Worm (Caenorhabditis elegans) whole organism, L3 larva: Measurements from ENCODE around the gene F53E2.2.

Experiments used
- R02D3.7 ChIP-seq: fragments of 150-350 bp; optimal IDR thresholded peaks from 2 replicates; lab custom pipeline; 2014; ENCODE audit warnings: missing biosample characterization, missing genetic modification characterization
- ZK546.5 ChIP-seq: sonication (generic microtip); optimal IDR thresholded peaks from 2 replicates; lab custom pipeline; 2017; ENCODE audit warnings: missing biosample characterization, missing genetic modification characterization
- aly-2 ChIP-seq: fragments of 150-350 bp; optimal IDR thresholded peaks from 2 replicates; lab custom pipeline; 2014; ENCODE audit warnings: missing biosample characterization, missing genetic modification characterization
- ama-1 ChIP-seq: fragments of 150-350 bp; optimal IDR thresholded peaks from 2 replicates; lab custom pipeline; 2018
- ceh-82 ChIP-seq: fragments of 150-350 bp; optimal IDR thresholded peaks from 2 replicates; lab custom pipeline; 2014; ENCODE audit warnings: missing biosample characterization, missing genetic modification characterization
- ceh-9 ChIP-seq: sonication (generic microtip); optimal IDR thresholded peaks from 2 replicates; lab custom pipeline; 2018; ENCODE audit warnings: missing biosample characterization, missing genetic modification characterization
- daf-12 ChIP-seq: fragments of 150-350 bp; optimal IDR thresholded peaks from 2 replicates; lab custom pipeline; 2014; ENCODE audit warnings: missing biosample characterization, missing genetic modification reagents, missing genetic modification characterization
- egl-5 ChIP-seq: fragments of 150-350 bp; optimal IDR thresholded peaks from 2 replicates; lab custom pipeline; 2017; ENCODE audit warnings: missing biosample characterization, missing genetic modification reagents, missing genetic modification characterization, inconsistent platforms
- elt-1 ChIP-seq: fragments of 150-350 bp; optimal IDR thresholded peaks from 2 replicates; lab custom pipeline; 2014; ENCODE audit warnings: missing biosample characterization, missing genetic modification characterization
- elt-2 ChIP-seq: sonication (generic microtip); optimal IDR thresholded peaks from 2 replicates; lab custom pipeline; 2016; ENCODE audit warnings: missing genetic modification reagents, mild to moderate bottlenecking, missing genetic modification characterization, missing compliant biosample characterization
- elt-3 ChIP-seq, 3 experiments: fragments of 150-350 bp in 1 of 3; sonication (generic microtip) in 2 of 3; optimal IDR thresholded peaks; 2 replicates in 2 of 3; 4 replicates in 1 of 3; lab custom pipeline; 2014 to 2017; ENCODE audit warnings: missing biosample characterization in 3 of 3, missing genetic modification characterization in 3 of 3
- eor-1 ChIP-seq, 2 experiments: fragments of 150-350 bp; optimal IDR thresholded peaks; 2 replicates each; lab custom pipeline; 2014 to 2018; ENCODE audit warnings: missing biosample characterization in 2 of 2, missing genetic modification characterization in 2 of 2
- fkh-10 ChIP-seq: sonication (generic microtip); optimal IDR thresholded peaks from 2 replicates; lab custom pipeline; 2017; ENCODE audit warnings: missing biosample characterization, missing genetic modification reagents, missing genetic modification characterization
- fkh-2 ChIP-seq: fragments of 150-350 bp; optimal IDR thresholded peaks from 2 replicates; lab custom pipeline; 2014; ENCODE audit warnings: missing biosample characterization, missing genetic modification reagents, missing genetic modification characterization
- fos-1 ChIP-seq: fragments of 150-350 bp; optimal IDR thresholded peaks from 2 replicates; lab custom pipeline; 2014; ENCODE audit warnings: missing biosample characterization, missing genetic modification characterization
- hmg-11 ChIP-seq: sonication (generic microtip); optimal IDR thresholded peaks from 2 replicates; lab custom pipeline; 2016; ENCODE audit warnings: missing genetic modification characterization, missing compliant biosample characterization
- jun-1 ChIP-seq: fragments of 150-350 bp; optimal IDR thresholded peaks from 2 replicates; lab custom pipeline; 2014; ENCODE audit warnings: missing biosample characterization, missing genetic modification reagents, missing genetic modification characterization
- lin-15B ChIP-seq: fragments of 150-350 bp; optimal IDR thresholded peaks from 2 replicates; lab custom pipeline; 2014; ENCODE audit warnings: missing biosample characterization, missing genetic modification characterization
- lsy-12 ChIP-seq: sonication (generic microtip); optimal IDR thresholded peaks from 2 replicates; lab custom pipeline; 2016; ENCODE audit warnings: mild to moderate bottlenecking, missing genetic modification characterization, missing compliant biosample characterization
- mdl-1 ChIP-seq: fragments of 150-350 bp; optimal IDR thresholded peaks from 2 replicates; lab custom pipeline; 2014; ENCODE audit warnings: missing biosample characterization, missing genetic modification characterization
- mml-1 ChIP-seq: fragments of 150-350 bp; sonication (generic microtip); optimal IDR thresholded peaks from 3 replicates; lab custom pipeline; 2014; ENCODE audit warnings: missing biosample characterization, missing genetic modification characterization
- nfya-1 ChIP-seq: sonication (generic microtip); optimal IDR thresholded peaks from 2 replicates; lab custom pipeline; 2017; ENCODE audit warnings: missing genetic modification characterization, mild to moderate bottlenecking, missing compliant biosample characterization, antibody characterized with exemption, moderate library complexity; ENCODE audit not compliant: insufficient read depth
- nhr-11 ChIP-seq: fragments of 150-350 bp; optimal IDR thresholded peaks from 2 replicates; lab custom pipeline; 2014; ENCODE audit warnings: missing biosample characterization, missing genetic modification characterization
- nhr-12 ChIP-seq: fragments of 150-350 bp; optimal IDR thresholded peaks from 2 replicates; lab custom pipeline; 2014; ENCODE audit warnings: missing biosample characterization, missing genetic modification characterization
- nhr-23 ChIP-seq: fragments of 150-350 bp; optimal IDR thresholded peaks from 2 replicates; lab custom pipeline; 2014; ENCODE audit warnings: missing biosample characterization, missing genetic modification reagents, missing genetic modification characterization
- nhr-237 ChIP-seq: fragments of 150-350 bp; optimal IDR thresholded peaks from 2 replicates; lab custom pipeline; 2014; ENCODE audit warnings: missing biosample characterization, missing genetic modification characterization
- nhr-25 ChIP-seq: sonication (generic microtip); optimal IDR thresholded peaks from 2 replicates; lab custom pipeline; 2017; ENCODE audit warnings: missing biosample characterization, missing genetic modification characterization
- nhr-28 ChIP-seq: fragments of 150-350 bp; optimal IDR thresholded peaks from 2 replicates; lab custom pipeline; 2014; ENCODE audit warnings: missing biosample characterization, missing genetic modification characterization
- nhr-43 ChIP-seq: sonication (generic microtip); optimal IDR thresholded peaks from 2 replicates; lab custom pipeline; 2016; ENCODE audit warnings: mild to moderate bottlenecking, missing genetic modification characterization, missing compliant biosample characterization; ENCODE audit not compliant: poor library complexity, severe bottlenecking
- nhr-67 ChIP-seq: fragments of 150-350 bp; optimal IDR thresholded peaks from 2 replicates; lab custom pipeline; 2014; ENCODE audit warnings: missing biosample characterization, missing genetic modification characterization
- nhr-76 ChIP-seq: fragments of 150-350 bp; sonication (generic microtip); optimal IDR thresholded peaks from 5 replicates; lab custom pipeline; 2014; ENCODE audit warnings: missing biosample characterization, missing genetic modification characterization
- nhr-77 ChIP-seq: fragments of 150-350 bp; optimal IDR thresholded peaks from 2 replicates; lab custom pipeline; 2014; ENCODE audit warnings: missing biosample characterization, missing genetic modification characterization
- pha-4 ChIP-seq: fragments of 150-350 bp; optimal IDR thresholded peaks from 2 replicates; lab custom pipeline; 2014; ENCODE audit warnings: missing biosample characterization, missing genetic modification reagents, missing genetic modification characterization
- pqm-1 ChIP-seq: fragments of 150-350 bp; optimal IDR thresholded peaks from 2 replicates; lab custom pipeline; 2017; ENCODE audit warnings: missing biosample characterization, missing genetic modification characterization, inconsistent platforms
- sea-2 ChIP-seq: fragments of 150-350 bp; sonication (generic microtip); optimal IDR thresholded peaks from 4 replicates; lab custom pipeline; 2014; ENCODE audit warnings: missing biosample characterization, missing genetic modification reagents, missing genetic modification characterization
- skn-1 ChIP-seq: fragments of 150-350 bp; optimal IDR thresholded peaks from 2 replicates; lab custom pipeline; 2014; ENCODE audit warnings: missing biosample characterization, missing genetic modification characterization
- snpc-4 ChIP-seq: fragments of 150-350 bp; optimal IDR thresholded peaks from 2 replicates; lab custom pipeline; 2014; ENCODE audit warnings: missing biosample characterization, missing genetic modification characterization
- tbx-2 ChIP-seq: sonication (generic microtip); optimal IDR thresholded peaks from 2 replicates; lab custom pipeline; 2016; ENCODE audit warnings: mild to moderate bottlenecking, missing genetic modification characterization, missing compliant biosample characterization
- unc-39 ChIP-seq: sonication (generic microtip); optimal IDR thresholded peaks from 4 replicates; lab custom pipeline; 2017; ENCODE audit warnings: missing biosample characterization, missing genetic modification characterization
- unc-62 ChIP-seq: fragments of 150-350 bp; sonication (generic microtip); optimal IDR thresholded peaks from 4 replicates; lab custom pipeline; 2014; ENCODE audit warnings: missing biosample characterization, missing genetic modification reagents, missing genetic modification characterization
- zag-1 ChIP-seq: fragments of 150-350 bp; optimal IDR thresholded peaks from 2 replicates; lab custom pipeline; 2014; ENCODE audit warnings: missing biosample characterization, missing genetic modification characterization
- ztf-11 ChIP-seq: fragments of 150-350 bp; optimal IDR thresholded peaks from 2 replicates; lab custom pipeline; 2014; ENCODE audit warnings: missing biosample characterization, missing genetic modification characterization
- ztf-4 ChIP-seq: fragments of 150-350 bp; optimal IDR thresholded peaks from 2 replicates; lab custom pipeline; 2014; ENCODE audit warnings: missing biosample characterization, missing genetic modification characterization

The F53E2.2 gene

ce11 chrV:1467444-1467843 is 7.4 kb upstream of the F53E2.2 start, which contains the start of gene gid-8:
gid-8 (plus strand) TSS chrV:1467744.
- TF ChIP-seq sea-2 (GFP tag; lab: Kevin White, UChicago) (no peak), fkh-2 (tag; lab: Kevin White, UChicago) (no peak), eor-1 (tag; optimal IDR thresholded peaks at IDR 0.05; lab: Kevin White, UChicago) (no peak), ceh-82 (tag; lab: Kevin White, UChicago) (no peak), nhr-77 (tag; lab: Kevin White, UChicago) (no peak), mdl-1 (tag; lab: Kevin White, UChicago) (no peak), nhr-43 (tag; lab: Kevin White, UChicago) (no peak), nhr-11 (tag; lab: Kevin White, UChicago) (no peak), fos-1 (tag; lab: Kevin White, UChicago) (no peak), ZK546.5 (tag; lab: Kevin White, UChicago) (no peak), egl-5 (no peak), pqm-1 (no peak), aly-2 (no peak), unc-39 (no peak), fkh-10 (GFP tag; lab: Kevin White, UChicago) (no peak), hmg-11 (tag; lab: Kevin White, UChicago) (no peak), skn-1 (tag; lab: Kevin White, UChicago) (no peak), pha-4 (tag; lab: Kevin White, UChicago) (no peak), nfya-1 (no peak), elt-3 (tag; optimal IDR thresholded peaks at IDR 0.05; lab: Kevin White, UChicago) (no peak)

ce11 chrV:1468905-1469304 is 6.0 kb upstream of the F53E2.2 start:
- no peak for TF ChIP-seq elt-2 (tag; lab: Kevin White, UChicago)
- TF ChIP-seq skn-1 (tag; lab: Kevin White, UChicago): no peak
- no peak for TF ChIP-seq ztf-11 (tag; lab: Kevin White, UChicago)
- TF ChIP-seq nfya-1: no peak
- no peak for TF ChIP-seq aly-2
- no peak for TF ChIP-seq pha-4 (tag; lab: Kevin White, UChicago)
- no peak for TF ChIP-seq zag-1 (tag; lab: Kevin White, UChicago)
- TF ChIP-seq nhr-23 (tag; lab: Kevin White, UChicago): no peak
- no peak for TF ChIP-seq sea-2 (GFP tag; lab: Kevin White, UChicago)
- no peak for TF ChIP-seq R02D3.7 (tag; lab: Kevin White, UChicago)
- TF ChIP-seq nhr-67: no peak
- no peak for TF ChIP-seq elt-1 (tag; lab: Kevin White, UChicago)
- no peak for TF ChIP-seq tbx-2 (tag; lab: Kevin White, UChicago)
- no peak for TF ChIP-seq daf-12 (tag; lab: Kevin White, UChicago)
- TF ChIP-seq jun-1 (tag; lab: Kevin White, UChicago): no peak
- no peak for TF ChIP-seq ztf-4 (tag; lab: Kevin White, UChicago)
- TF ChIP-seq fkh-2 (tag; lab: Kevin White, UChicago): no peak
- no peak for TF ChIP-seq nhr-43 (tag; lab: Kevin White, UChicago)
- no peak for TF ChIP-seq elt-3 (tag; optimal IDR thresholded peaks at IDR 0.05; lab: Kevin White, UChicago)
- TF ChIP-seq, all 47 proteins: peak for 0

- TF ChIP-seq elt-2 (tag; lab: Kevin White, UChicago) (peak; percentile 27), nhr-43 (tag; lab: Kevin White, UChicago) (peak; percentile 43), nhr-76 (tag; lab: Kevin White, UChicago) (no peak), unc-39 (no peak), pqm-1 (peak; percentile 24), egl-5 (peak; percentile 62), pha-4 (tag; lab: Kevin White, UChicago) (peak; percentile 74), ama-1 (lab: Kevin White, UChicago) (no peak), snpc-4 (peak; percentile 10), ceh-9 (tag; lab: Kevin White, UChicago) (no peak), ztf-4 (tag; lab: Kevin White, UChicago) (no peak), nhr-12 (tag; lab: Kevin White, UChicago) (no peak), fkh-2 (tag; lab: Kevin White, UChicago) (peak; percentile 9), hmg-11 (tag; lab: Kevin White, UChicago) (no peak), aly-2 (no peak), mml-1 (tag; lab: Kevin White, UChicago) (no peak), nfya-1 (peak; percentile 81), skn-1 (tag; lab: Kevin White, UChicago) (peak; percentile 95), unc-62 (no peak), lsy-12 (tag; lab: Kevin White, UChicago) (no peak), nhr-28 (tag; lab: Kevin White, UChicago) (no peak), fkh-10 (GFP tag; lab: Kevin White, UChicago) (peak; percentile 35), fos-1 (tag; lab: Kevin White, UChicago) (no peak), ceh-82 (tag; lab: Kevin White, UChicago) (no peak), mdl-1 (tag; lab: Kevin White, UChicago) (no peak), elt-3 (tag; optimal IDR thresholded peaks at IDR 0.05; lab: Kevin White, UChicago) (no peak), elt-1 (tag; lab: Kevin White, UChicago) (peak; percentile 30), lin-15B (tag; lab: Kevin White, UChicago) (peak; percentile 86), nhr-237 (tag; lab: Kevin White, UChicago) (no peak), nhr-25 (tag; lab: Kevin White, UChicago) (no peak), tbx-2 (tag; lab: Kevin White, UChicago) (no peak), zag-1 (tag; lab: Kevin White, UChicago) (no peak), nhr-11 (tag; lab: Kevin White, UChicago) (no peak)
These were observed 3.6 kb upstream of the F53E2.2 start for ce11 chrV:1471078-1471969.
